Fruit fly (Drosophila melanogaster) whole organism, pupa: ENCODE data around the gene ppk10.

Source experiments
- CG10348 ChIP-seq: fragments of 200-800 bp; sonication (Bioruptor generic); IDR thresholded peaks from 2 replicates; pipeline ENCODE4 v1.3.6; 2022; ENCODE audit warnings: missing biosample characterization, missing genetic modification characterization
- CG12605 ChIP-seq: fragments of 200-800 bp; sonication (Bioruptor generic); IDR thresholded peaks from 2 replicates; pipeline ENCODE4 v1.3.6; 2022; ENCODE audit warnings: missing biosample characterization, missing genetic modification characterization
- CG13204 ChIP-seq: fragments of 200-800 bp; sonication (Bioruptor generic); optimal IDR thresholded peaks from 2 replicates; lab custom pipeline; 2018; ENCODE audit warnings: missing biosample characterization, mild to moderate bottlenecking, missing genetic modification characterization, moderate library complexity
- CG14655 ChIP-seq: fragments of 200-800 bp; sonication (Bioruptor generic); optimal IDR thresholded peaks from 3 replicates; lab custom pipeline; 2017; ENCODE audit warnings: mild to moderate bottlenecking, missing biosample characterization, missing genetic modification reagents, missing genetic modification characterization
- CG15710 ChIP-seq: fragments of 200-800 bp; sonication (Bioruptor generic); optimal IDR thresholded peaks from 2 replicates; lab custom pipeline; 2018; ENCODE audit warnings: missing biosample characterization, mild to moderate bottlenecking, missing genetic modification characterization, moderate library complexity
- CG17806 ChIP-seq: fragments of 200-800 bp; sonication (Bioruptor generic); optimal IDR thresholded peaks from 2 replicates; lab custom pipeline; 2018; ENCODE audit warnings: missing biosample characterization, mild to moderate bottlenecking, missing genetic modification characterization, moderate library complexity
- CG32121 ChIP-seq: fragments of 200-800 bp; sonication (Bioruptor generic); IDR thresholded peaks from 2 replicates; pipeline ENCODE4 v1.3.6; 2022; ENCODE audit warnings: missing biosample characterization, missing genetic modification characterization
- CG34367 ChIP-seq: fragments of 200-800 bp; sonication (Bioruptor generic); optimal IDR thresholded peaks from 2 replicates; lab custom pipeline; 2018; ENCODE audit warnings: missing biosample characterization, mild to moderate bottlenecking, missing genetic modification characterization
- CG4496 ChIP-seq: fragments of 200-800 bp; sonication (Bioruptor generic); IDR thresholded peaks from 3 replicates; pipeline ENCODE4 v1.3.6; 2022; ENCODE audit warnings: missing biosample characterization, missing genetic modification characterization
- CG8159 ChIP-seq: fragments of 200-800 bp; sonication (Bioruptor generic); optimal IDR thresholded peaks from 3 replicates; lab custom pipeline; 2018; ENCODE audit warnings: missing biosample characterization, mild to moderate bottlenecking, missing genetic modification characterization, moderate library complexity
- CG8301 ChIP-seq: fragments of 200-800 bp; sonication (Bioruptor generic); optimal IDR thresholded peaks from 2 replicates; lab custom pipeline; 2018; ENCODE audit warnings: missing biosample characterization, mild to moderate bottlenecking, missing genetic modification characterization
- CG9948 ChIP-seq: fragments of 200-800 bp; sonication (Bioruptor generic); optimal IDR thresholded peaks from 2 replicates; lab custom pipeline; 2018; ENCODE audit warnings: missing biosample characterization, mild to moderate bottlenecking, missing genetic modification characterization, moderate library complexity
- D1 ChIP-seq: fragments of 200-800 bp; sonication (Bioruptor generic); optimal IDR thresholded peaks from 2 replicates; lab custom pipeline; 2018; ENCODE audit warnings: missing biosample characterization, mild to moderate bottlenecking, missing genetic modification characterization, moderate library complexity
- EcR ChIP-seq: fragments of 200-800 bp; sonication (Bioruptor generic); optimal IDR thresholded peaks from 3 replicates; lab custom pipeline; 2019; ENCODE audit warnings: missing biosample characterization, missing genetic modification characterization, mild to moderate bottlenecking, moderate library complexity, missing genetic modification reagents
- Ets98B ChIP-seq: fragments of 200-800 bp; sonication (Bioruptor generic); IDR thresholded peaks from 2 replicates; pipeline ENCODE4 v1.3.6; 2022; ENCODE audit warnings: missing biosample characterization, missing genetic modification characterization
- Pif1A ChIP-seq: fragments of 200-800 bp; sonication (Bioruptor generic); optimal IDR thresholded peaks from 3 replicates; lab custom pipeline; 2016; ENCODE audit warnings: missing biosample characterization, missing genetic modification characterization
- Pif1B ChIP-seq: fragments of 200-800 bp; sonication (Bioruptor generic); optimal IDR thresholded peaks from 3 replicates; lab custom pipeline; 2016; ENCODE audit warnings: missing biosample characterization, missing genetic modification characterization
- Snoo ChIP-seq: fragments of 200-800 bp; sonication (Bioruptor generic); optimal IDR thresholded peaks from 3 replicates; lab custom pipeline; 2017; ENCODE audit warnings: missing biosample characterization, mild to moderate bottlenecking, missing genetic modification characterization, inconsistent platforms
- fd96Ca ChIP-seq: fragments of 200-800 bp; sonication (Bioruptor generic); IDR thresholded peaks from 3 replicates; pipeline ENCODE4 v1.3.6; 2022; ENCODE audit warnings: missing biosample characterization, missing genetic modification characterization
- gl ChIP-seq: fragments of 200-800 bp; sonication (Bioruptor generic); optimal IDR thresholded peaks from 2 replicates; lab custom pipeline; 2018; ENCODE audit warnings: missing biosample characterization, mild to moderate bottlenecking, missing genetic modification characterization
- rn ChIP-seq: fragments of 200-800 bp; sonication (Bioruptor generic); IDR thresholded peaks from 2 replicates; pipeline ENCODE4 v1.3.6; 2022; ENCODE audit warnings: missing biosample characterization, missing genetic modification characterization

The ppk10 gene

dm6 chr2L:10455944-10456520 lies 3.8 kb upstream of the ppk10 start:
- TF ChIP-seq CG15710 (tag; lab: Kevin White, UChicago) (no peak), Pif1B (GFP tag; lab: Kevin White, UChicago) (no peak), CG8159 (tag; lab: Kevin White, UChicago) (no peak), CG9948 (tag; lab: Kevin White, UChicago) (no peak), CG10348 (no peak), CG8301 (tag; lab: Kevin White, UChicago) (no peak), CG13204 (GFP tag; lab: Kevin White, UChicago) (no peak), D1 (tag; lab: Kevin White, UChicago) (no peak), CG32121 (GFP tag; lab: Robert Waterston, UW) (no peak), EcR (GFP tag; lab: Kevin White, UChicago) (no peak), CG12605 (GFP tag; lab: Robert Waterston, UW) (no peak), gl (tag; lab: Kevin White, UChicago) (no peak), CG14655 (GFP tag; lab: Kevin White, UChicago) (no peak), fd96Ca (GFP tag; lab: Robert Waterston, UW) (no peak), CG34367 (tag; lab: Kevin White, UChicago) (no peak), Ets98B (GFP tag; lab: Robert Waterston, UW) (no peak), Snoo (no peak), Pif1A (GFP tag; lab: Kevin White, UChicago) (no peak), rn (GFP tag; lab: Robert Waterston, UW) (no peak), CG17806 (tag; lab: Kevin White, UChicago) (no peak)
- TF ChIP-seq, all 21 proteins: peak for 0

- TF ChIP-seq CG8301 (tag; lab: Kevin White, UChicago) (no peak), Snoo (peak; percentile 41)
- TF ChIP-seq, all 21 proteins: peak for 1
Measured at dm6 chr2L:10442048-10442790, 10.0 kb downstream of the ppk10 start, which contains the start of gene loh. TSS of gene loh (plus strand) at chr2L:10442534.

- no peak for TF ChIP-seq CG9948 (tag; lab: Kevin White, UChicago)
- no peak for TF ChIP-seq CG34367 (tag; lab: Kevin White, UChicago)
- TF ChIP-seq CG17806 (tag; lab: Kevin White, UChicago) = no peak
- TF ChIP-seq CG8301 (tag; lab: Kevin White, UChicago) = no peak
- TF ChIP-seq Pif1B (GFP tag; lab: Kevin White, UChicago) = no peak
- no peak for TF ChIP-seq D1 (tag; lab: Kevin White, UChicago)
- TF ChIP-seq CG12605 (GFP tag; lab: Robert Waterston, UW) = no peak
- TF ChIP-seq CG15710 (tag; lab: Kevin White, UChicago) = no peak
- no peak for TF ChIP-seq CG32121 (GFP tag; lab: Robert Waterston, UW)
- TF ChIP-seq EcR (GFP tag; lab: Kevin White, UChicago) = no peak
- no peak for TF ChIP-seq CG13204 (GFP tag; lab: Kevin White, UChicago)
- TF ChIP-seq rn (GFP tag; lab: Robert Waterston, UW) = no peak
- TF ChIP-seq fd96Ca (GFP tag; lab: Robert Waterston, UW) = no peak
Measured at dm6 chr2L:10439174-10439573, 13.0 kb downstream of the ppk10 start, which contains the start of gene Nse4. TSS of gene Nse4 (plus strand) at chr2L:10439440.

dm6 chr2L:10437317-10437716 lies 14.9 kb downstream of the ppk10 start, which contains the start of gene STUB1:
TSS of gene STUB1 (plus strand) at chr2L:10437548.
- TF ChIP-seq CG10348 (no peak), rn (GFP tag; lab: Robert Waterston, UW) (no peak), CG13204 (GFP tag; lab: Kevin White, UChicago) (no peak), CG4496 (GFP tag; lab: Robert Waterston, UW) (no peak), CG34367 (tag; lab: Kevin White, UChicago) (no peak), CG12605 (GFP tag; lab: Robert Waterston, UW) (no peak), CG15710 (tag; lab: Kevin White, UChicago) (no peak), gl (tag; lab: Kevin White, UChicago) (no peak), CG14655 (GFP tag; lab: Kevin White, UChicago) (no peak), CG8159 (tag; lab: Kevin White, UChicago) (no peak), fd96Ca (GFP tag; lab: Robert Waterston, UW) (no peak), EcR (GFP tag; lab: Kevin White, UChicago) (no peak), Pif1B (GFP tag; lab: Kevin White, UChicago) (no peak), CG17806 (tag; lab: Kevin White, UChicago) (no peak), CG32121 (GFP tag; lab: Robert Waterston, UW) (no peak), Snoo (no peak), Ets98B (GFP tag; lab: Robert Waterston, UW) (no peak), CG8301 (tag; lab: Kevin White, UChicago) (no peak)

dm6 chr2L:10435606-10436160 lies 16.5 kb downstream of the ppk10 start, which contains the start of the genes TBC1D16 and holn1:
TSS of gene TBC1D16 (minus strand) at chr2L:10435656.
TSS of gene holn1 (plus strand) at chr2L:10435995.
- TF ChIP-seq CG12605 (GFP tag; lab: Robert Waterston, UW) (no peak), CG17806 (tag; lab: Kevin White, UChicago) (no peak), CG34367 (tag; lab: Kevin White, UChicago) (no peak), rn (GFP tag; lab: Robert Waterston, UW) (no peak), Pif1A (GFP tag; lab: Kevin White, UChicago) (no peak), CG8159 (tag; lab: Kevin White, UChicago) (no peak), CG9948 (tag; lab: Kevin White, UChicago) (no peak)
